Worm (Caenorhabditis elegans): Measurements from ENCODE around the gene T04C12.33.

- no peak for TF ChIP-seq snpc-4 (tag; optimal IDR thresholded peaks at IDR 0.05)
- TF ChIP-seq ceh-82 (tag; optimal IDR thresholded peaks at IDR 0.05) = no peak
- TF ChIP-seq ztf-1 (GFP tag; conservative IDR thresholded peaks at IDR 0.05) = no peak
- no peak for TF ChIP-seq C34F6.9 (tag; optimal IDR thresholded peaks at IDR 0.05)
- no peak for TF ChIP-seq mdl-1 (tag; optimal IDR thresholded peaks at IDR 0.05)
- TF ChIP-seq ceh-16 (tag; optimal IDR thresholded peaks at IDR 0.05) = no peak
- TF ChIP-seq ztf-4 (tag; optimal IDR thresholded peaks at IDR 0.05) = no peak
- no peak for TF ChIP-seq lsy-2 (tag; optimal IDR thresholded peaks at IDR 0.05)
- no peak for TF ChIP-seq ama-1 (optimal IDR thresholded peaks at IDR 0.05)
- no peak for TF ChIP-seq unc-39 (tag; optimal IDR thresholded peaks at IDR 0.05)
- TF ChIP-seq egl-27 (tag; optimal IDR thresholded peaks at IDR 0.05) = no peak
- no peak for TF ChIP-seq fos-1 (tag; optimal IDR thresholded peaks at IDR 0.05)
Measured at ce11 chrV:11078874-11079273, 26.9 kb downstream of the T04C12.33 start.

All from whole organism, L2 larva.